Fruit fly (Drosophila melanogaster) whole organism, embryonic: Measurements from ENCODE around the gene fkh.

Experiments
- BEAF-32 ChIP-seq: fragments of 200-800 bp; sonication (Bioruptor generic); optimal IDR thresholded peaks from 3 replicates; lab custom pipeline; 2017; ENCODE audit warnings: missing biosample characterization, missing genetic modification characterization, mild to moderate bottlenecking, moderate library complexity, missing genetic modification reagents
- BtbVII ChIP-seq: fragments of 200-800 bp; sonication (Bioruptor generic); optimal IDR thresholded peaks from 3 replicates; lab custom pipeline; 2017; ENCODE audit warnings: missing biosample characterization, mild to moderate bottlenecking, missing genetic modification characterization
- CG10543 ChIP-seq: fragments of 200-800 bp; sonication (Bioruptor generic); optimal IDR thresholded peaks from 3 replicates; lab custom pipeline; 2017; ENCODE audit warnings: missing biosample characterization, mild to moderate bottlenecking, missing genetic modification characterization, moderate library complexity
- CG12659 ChIP-seq: fragments of 200-800 bp; sonication (Bioruptor generic); optimal IDR thresholded peaks from 3 replicates; lab custom pipeline; 2017; ENCODE audit warnings: mild to moderate bottlenecking, missing biosample characterization, missing genetic modification reagents, missing genetic modification characterization
- CG12744 ChIP-seq: fragments of 200-800 bp; sonication (Bioruptor generic); optimal IDR thresholded peaks from 2 replicates; lab custom pipeline; 2016; ENCODE audit warnings: missing biosample characterization, missing genetic modification characterization
- CG14441 ChIP-seq: fragments of 200-800 bp; sonication (Bioruptor generic); IDR thresholded peaks from 2 replicates; pipeline ENCODE4 v1.3.6; 2022; ENCODE audit warnings: missing biosample characterization, missing genetic modification characterization
- CG14860 ChIP-seq: fragments of 200-800 bp; sonication (Bioruptor generic); IDR thresholded peaks from 3 replicates; pipeline ENCODE4 v1.3.6; 2022; ENCODE audit warnings: missing biosample characterization, missing genetic modification characterization; ENCODE audit not compliant: partially characterized antibody
- CG16815 ChIP-seq: fragments of 200-800 bp; sonication (Bioruptor generic); optimal IDR thresholded peaks from 3 replicates; lab custom pipeline; 2017; ENCODE audit warnings: missing biosample characterization, mild to moderate bottlenecking, missing genetic modification characterization
- CG33213 ChIP-seq: fragments of 200-800 bp; sonication (Bioruptor generic); optimal IDR thresholded peaks from 3 replicates; lab custom pipeline; 2016; ENCODE audit warnings: missing biosample characterization, missing genetic modification characterization
- CG3407 ChIP-seq: fragments of 200-800 bp; sonication (Bioruptor generic); optimal IDR thresholded peaks from 2 replicates; lab custom pipeline; 2018; ENCODE audit warnings: missing biosample characterization, mild to moderate bottlenecking, missing genetic modification characterization
- CG43689 ChIP-seq: fragments of 200-800 bp; sonication (Bioruptor generic); IDR thresholded peaks from 2 replicates; pipeline ENCODE4 v1.3.6; 2022; ENCODE audit warnings: missing biosample characterization, missing genetic modification characterization
- CG4820 ChIP-seq: fragments of 200-800 bp; sonication (Bioruptor generic); optimal IDR thresholded peaks from 3 replicates; lab custom pipeline; 2016; ENCODE audit warnings: missing biosample characterization, missing genetic modification characterization
- CG4854 ChIP-seq: fragments of 200-800 bp; sonication (Bioruptor generic); optimal IDR thresholded peaks from 2 replicates; lab custom pipeline; 2016; ENCODE audit warnings: missing biosample characterization, missing genetic modification characterization, inconsistent platforms
- CG6254 ChIP-seq: fragments of 200-800 bp; sonication (Bioruptor generic); optimal IDR thresholded peaks from 3 replicates; lab custom pipeline; 2017; ENCODE audit warnings: mild to moderate bottlenecking, missing biosample characterization, missing genetic modification reagents, missing genetic modification characterization
- CG6683 ChIP-seq: fragments of 200-800 bp; sonication (Bioruptor generic); optimal IDR thresholded peaks from 2 replicates; lab custom pipeline; 2017; ENCODE audit warnings: missing biosample characterization, mild to moderate bottlenecking, missing genetic modification characterization, missing genetic modification reagents
- CG6813 ChIP-seq: fragments of 200-800 bp; sonication (Bioruptor generic); optimal IDR thresholded peaks from 2 replicates; lab custom pipeline; 2017; ENCODE audit warnings: missing biosample characterization, missing genetic modification characterization, mild to moderate bottlenecking, moderate library complexity, missing genetic modification reagents
- CG7372 ChIP-seq: fragments of 200-800 bp; sonication (Bioruptor generic); IDR thresholded peaks from 2 replicates; pipeline ENCODE4 v1.3.6; 2022; ENCODE audit warnings: missing biosample characterization, missing genetic modification characterization
- CTCF ChIP-seq: fragments of 200-800 bp; sonication (Bioruptor generic); optimal IDR thresholded peaks from 2 replicates; lab custom pipeline; 2017; ENCODE audit warnings: missing biosample characterization, mild to moderate bottlenecking, missing genetic modification characterization, moderate library complexity
- D ChIP-seq, 2 experiments: fragments of 200-800 bp in 1 of 2; fragments of >200 bp in 1 of 2; sonication (Bioruptor generic) in 1 of 2; optimal IDR thresholded peaks; 2 replicates in 1 of 2; 3 replicates in 1 of 2; lab custom pipeline; 2017; ENCODE audit warnings: mild to moderate bottlenecking in 1 of 2, missing biosample characterization in 1 of 2, missing genetic modification characterization in 1 of 2, missing genetic modification reagents in 1 of 2
- Dad ChIP-seq: fragments of 200-800 bp; sonication (Bioruptor generic); optimal IDR thresholded peaks from 3 replicates; lab custom pipeline; 2016; ENCODE audit warnings: missing biosample characterization, missing genetic modification characterization
- Dip3 ChIP-seq: fragments of 200-800 bp; sonication (Bioruptor generic); optimal IDR thresholded peaks from 3 replicates; lab custom pipeline; 2016; ENCODE audit warnings: missing biosample characterization, missing genetic modification characterization
- H15 ChIP-seq: fragments of 200-800 bp; sonication (Bioruptor generic); IDR thresholded peaks from 3 replicates; pipeline ENCODE4 v1.3.6; 2022; ENCODE audit warnings: missing biosample characterization, missing genetic modification characterization
- HLH3B ChIP-seq: fragments of 200-800 bp; sonication (Bioruptor generic); IDR thresholded peaks from 2 replicates; pipeline ENCODE4 v1.3.6; 2022; ENCODE audit warnings: missing biosample characterization, missing genetic modification characterization
- Hr51 ChIP-seq, 2 experiments: fragments of 200-800 bp; sonication (Bioruptor generic); optimal IDR thresholded peaks; 2 replicates in 1 of 2; 3 replicates in 1 of 2; lab custom pipeline; 2016 to 2018; ENCODE audit warnings: missing biosample characterization in 2 of 2, missing genetic modification characterization in 2 of 2, mild to moderate bottlenecking in 1 of 2, moderate library complexity in 1 of 2
- Lpt ChIP-seq: fragments of >200 bp; optimal IDR thresholded peaks from 2 replicates; lab custom pipeline; 2018; ENCODE audit warnings: missing biosample characterization, missing genetic modification characterization
- NC2β ChIP-seq: fragments of 200-800 bp; sonication (Bioruptor generic); optimal IDR thresholded peaks from 2 replicates; lab custom pipeline; 2016; ENCODE audit warnings: missing biosample characterization, missing genetic modification characterization
- Nf-YB ChIP-seq: fragments of 200-800 bp; sonication (Bioruptor generic); optimal IDR thresholded peaks from 3 replicates; lab custom pipeline; 2019; ENCODE audit warnings: missing biosample characterization, mild to moderate bottlenecking, missing genetic modification characterization, moderate library complexity
- Opbp ChIP-seq: fragments of 200-800 bp; sonication (Bioruptor generic); IDR thresholded peaks from 3 replicates; pipeline ENCODE4 v1.3.6; 2022; ENCODE audit warnings: missing biosample characterization, missing genetic modification characterization; ENCODE audit not compliant: partially characterized antibody
- Six4 ChIP-seq: fragments of 200-800 bp; sonication (Bioruptor generic); optimal IDR thresholded peaks from 2 replicates; lab custom pipeline; 2016; ENCODE audit warnings: missing biosample characterization, missing genetic modification characterization
- al ChIP-seq: fragments of 200-800 bp; sonication (Bioruptor generic); IDR thresholded peaks from 2 replicates; pipeline ENCODE4 v1.3.6; 2022; ENCODE audit warnings: missing biosample characterization, missing genetic modification characterization
- bigmax ChIP-seq: fragments of 200-800 bp; sonication (Bioruptor generic); optimal IDR thresholded peaks from 2 replicates; lab custom pipeline; 2018; ENCODE audit warnings: missing biosample characterization, mild to moderate bottlenecking, missing genetic modification characterization
- btn ChIP-seq: fragments of 200-800 bp; sonication (Bioruptor generic); optimal IDR thresholded peaks from 2 replicates; lab custom pipeline; 2016; ENCODE audit warnings: missing biosample characterization, missing genetic modification characterization
- chif ChIP-seq, 2 experiments: fragments of 200-800 bp; sonication (Bioruptor generic); optimal IDR thresholded peaks; 3 replicates each; lab custom pipeline; 2016; ENCODE audit warnings: missing biosample characterization in 2 of 2, missing genetic modification characterization in 2 of 2
- chinmo ChIP-seq: fragments of 200-800 bp; sonication (Bioruptor generic); IDR thresholded peaks from 4 replicates; pipeline ENCODE4 v1.3.6; 2022; ENCODE audit warnings: missing biosample characterization, missing genetic modification characterization; ENCODE audit not compliant: partially characterized antibody
- disco-r ChIP-seq: fragments of 200-800 bp; sonication (Bioruptor generic); optimal IDR thresholded peaks from 2 replicates; lab custom pipeline; 2016; ENCODE audit warnings: missing biosample characterization, missing genetic modification characterization
- dysf ChIP-seq: fragments of 200-800 bp; sonication (Bioruptor generic); IDR thresholded peaks from 3 replicates; pipeline ENCODE4 v1.3.6; 2022; ENCODE audit warnings: missing biosample characterization, missing genetic modification characterization
- gfzf ChIP-seq: fragments of 200-800 bp; sonication (Bioruptor generic); optimal IDR thresholded peaks from 2 replicates; lab custom pipeline; 2016; ENCODE audit warnings: missing biosample characterization, mild to moderate bottlenecking, missing genetic modification characterization, moderate library complexity
- gsb ChIP-seq: fragments of 200-800 bp; sonication (Bioruptor generic); IDR thresholded peaks from 2 replicates; pipeline ENCODE4 v1.3.6; 2022; ENCODE audit warnings: missing biosample characterization, missing genetic modification characterization
- lbe ChIP-seq: fragments of 200-800 bp; sonication (Bioruptor generic); optimal IDR thresholded peaks from 2 replicates; lab custom pipeline; 2016; ENCODE audit warnings: missing biosample characterization, mild to moderate bottlenecking, missing genetic modification characterization
- lmd ChIP-seq: fragments of 200-800 bp; sonication (Bioruptor generic); IDR thresholded peaks from 2 replicates; pipeline ENCODE4 v1.3.6; 2022; ENCODE audit warnings: missing biosample characterization, missing genetic modification characterization
- pan ChIP-seq, 4 experiments: fragments of >200 bp in 3 of 4; fragments of 200-800 bp in 1 of 4; sonication (Bioruptor generic) in 1 of 4; optimal IDR thresholded peaks in 3 of 4; IDR thresholded peaks in 1 of 4; 2 replicates each; pipeline versions ENCODE4 v1.3.6 to Lab custom; 2017 to 2022; ENCODE audit warnings: missing biosample characterization in 2 of 4, missing genetic modification characterization in 2 of 4, mixed read lengths in 1 of 4
- ro ChIP-seq: fragments of 200-800 bp; sonication (Bioruptor generic); IDR thresholded peaks from 2 replicates; pipeline ENCODE4 v1.3.6; 2022; ENCODE audit warnings: missing biosample characterization, missing genetic modification characterization
- sqz ChIP-seq: fragments of 200-800 bp; sonication (Bioruptor generic); optimal IDR thresholded peaks from 3 replicates; lab custom pipeline; 2018; ENCODE audit warnings: missing biosample characterization, mild to moderate bottlenecking, missing genetic modification characterization
- stwl ChIP-seq: fragments of 200-800 bp; sonication (Bioruptor generic); optimal IDR thresholded peaks from 3 replicates; lab custom pipeline; 2018; ENCODE audit warnings: missing biosample characterization, mild to moderate bottlenecking, missing genetic modification characterization, moderate library complexity
- tgo ChIP-seq: fragments of 200-800 bp; sonication (Bioruptor generic); IDR thresholded peaks from 3 replicates; pipeline ENCODE4 v1.3.6; 2022; ENCODE audit warnings: missing biosample characterization, missing genetic modification characterization
- unpg ChIP-seq: fragments of 200-800 bp; sonication (Bioruptor generic); optimal IDR thresholded peaks from 3 replicates; lab custom pipeline; 2018; ENCODE audit warnings: missing biosample characterization, mild to moderate bottlenecking, missing genetic modification characterization, moderate library complexity
- usp ChIP-seq: fragments of >200 bp; optimal IDR thresholded peaks from 2 replicates; lab custom pipeline; 2017; ENCODE audit warnings: missing biosample characterization, missing genetic modification characterization
- zfh1 ChIP-seq: fragments of 200-800 bp; sonication (Bioruptor generic); IDR thresholded peaks from 3 replicates; pipeline ENCODE4 v1.3.6; 2022; ENCODE audit warnings: missing biosample characterization, missing genetic modification characterization

Gene fkh

dm6 chr3R:28585076-28585821 is at the start of gene fkh (continued):
- peak; percentile 58; the same call in 1 of the 2 replicates for TF ChIP-seq CG14441 (GFP tag; lab: Robert Waterston, UW)
- peak; percentile 83 for TF ChIP-seq sqz (GFP tag; lab: Kevin White, UChicago)
- TF ChIP-seq CG3407 (GFP tag; lab: Kevin White, UChicago) = peak; percentile 97
- TF ChIP-seq CG10543 = peak; percentile 99
- TF ChIP-seq CG7372 (GFP tag; lab: Robert Waterston, UW) = peak; percentile 41; the same call in 1 of the 2 replicates
- peak; percentile 100 for TF ChIP-seq Nf-YB (GFP tag; lab: Kevin White, UChicago)
- TF ChIP-seq CG4820 (GFP tag; lab: Kevin White, UChicago) = peak; percentile 65
- TF ChIP-seq CG14860 (GFP tag; lab: Robert Waterston, UW) = no peak
- TF ChIP-seq al (GFP tag; lab: Robert Waterston, UW) = no peak
- TF ChIP-seq NC2β (GFP tag; lab: Kevin White, UChicago) = peak; percentile 88
- TF ChIP-seq CG43689 (GFP tag; lab: Robert Waterston, UW) = peak; percentile 50
- TF ChIP-seq CG16815 = peak; percentile 39
- peak; percentile 95 for TF ChIP-seq CG33213
- TF ChIP-seq Dip3 (GFP tag; lab: Kevin White, UChicago) = peak; percentile 89
- peak; percentile 96 for TF ChIP-seq CG12659 (GFP tag; lab: Kevin White, UChicago)
- no peak for TF ChIP-seq usp
- TF ChIP-seq chif (GFP tag; optimal IDR thresholded peaks at IDR 0.05; lab: Kevin White, UChicago) = peak; percentile 79 to 83
- TF ChIP-seq unpg (GFP tag; lab: Kevin White, UChicago) = peak; percentile 72
- no peak for TF ChIP-seq Lpt
- TF ChIP-seq dysf (GFP tag; lab: Robert Waterston, UW) = peak; percentile 66; the same call in 1 of the 3 replicates
- TF ChIP-seq gsb = peak; percentile 68; the same call in 1 of the 2 replicates
- TF ChIP-seq Dad = peak; percentile 85
- TF ChIP-seq BtbVII (GFP tag; lab: Kevin White, UChicago) = peak; percentile 97
- TF ChIP-seq pan (optimal IDR thresholded peaks at IDR 0.05; lab: Kevin White, UChicago) = no peak
- peak in 1 of 2 experiments; percentile 77 for TF ChIP-seq pan (GFP tag; optimal IDR thresholded peaks at IDR 0.05 in 1 of 2, IDR thresholded peaks at IDR 0.05 in 1 of 2)
- TF ChIP-seq CG12744 = peak; percentile 85
- TF ChIP-seq CG4854 (GFP tag; lab: Kevin White, UChicago) = peak; percentile 95
- TF ChIP-seq Six4 (GFP tag; lab: Kevin White, UChicago) = peak; percentile 75
- peak; percentile 83; the same call in 2 of the 4 replicates for TF ChIP-seq chinmo (GFP tag; lab: Robert Waterston, UW)
- TF ChIP-seq lmd (GFP tag; lab: Robert Waterston, UW) = peak; percentile 13; the same call in 1 of the 2 replicates
- TF ChIP-seq disco-r (GFP tag; lab: Kevin White, UChicago) = peak; percentile 86
- peak; percentile 52 for TF ChIP-seq CTCF (GFP tag; lab: Kevin White, UChicago)
- TF ChIP-seq H15 = no peak
- TF ChIP-seq stwl = no peak
- TF ChIP-seq btn = peak; percentile 91
- no peak for TF ChIP-seq D (optimal IDR thresholded peaks at IDR 0.05; lab: Kevin White, UChicago)
- TF ChIP-seq D (GFP tag; optimal IDR thresholded peaks at IDR 0.05; lab: Kevin White, UChicago) = peak; percentile 96
- no peak for TF ChIP-seq Opbp (GFP tag; lab: Robert Waterston, UW)
- TF ChIP-seq CG6254 (GFP tag; lab: Kevin White, UChicago) = peak; percentile 94
- peak; percentile 11 for TF ChIP-seq BEAF-32 (GFP tag; lab: Kevin White, UChicago)
- peak; percentile 10 for TF ChIP-seq gfzf (GFP tag; lab: Kevin White, UChicago)
- TF ChIP-seq CG6813 (GFP tag; lab: Kevin White, UChicago) = peak; percentile 98
- peak; percentile 84 for TF ChIP-seq zfh1 (GFP tag; lab: Robert Waterston, UW)
- peak; percentile 69; the same call in 1 of the 2 replicates for TF ChIP-seq HLH3B (GFP tag; lab: Robert Waterston, UW)
- TF ChIP-seq bigmax (GFP tag; lab: Kevin White, UChicago) = peak; percentile 59
- peak; percentile 90 for TF ChIP-seq lbe
- no peak for TF ChIP-seq ro
- TF ChIP-seq CG6683 (GFP tag; lab: Kevin White, UChicago) = peak; percentile 98
- peak; percentile 50 to 95 for TF ChIP-seq Hr51 (GFP tag; optimal IDR thresholded peaks at IDR 0.05; lab: Kevin White, UChicago)
- no peak; the same call in 2 of the 3 replicates for TF ChIP-seq tgo (GFP tag; lab: Robert Waterston, UW)
